Fruit fly (Drosophila melanogaster) whole organism, pupa: ENCODE measurements around the gene cyr.

Experiments used
- CG14655 ChIP-seq: fragments of 200-800 bp; sonication (Bioruptor generic); optimal IDR thresholded peaks from 3 replicates; lab custom pipeline; 2017; ENCODE audit warnings: mild to moderate bottlenecking, missing biosample characterization, missing genetic modification reagents, missing genetic modification characterization
- CG15710 ChIP-seq: fragments of 200-800 bp; sonication (Bioruptor generic); optimal IDR thresholded peaks from 2 replicates; lab custom pipeline; 2018; ENCODE audit warnings: missing biosample characterization, mild to moderate bottlenecking, missing genetic modification characterization, moderate library complexity
- CG17806 ChIP-seq: fragments of 200-800 bp; sonication (Bioruptor generic); optimal IDR thresholded peaks from 2 replicates; lab custom pipeline; 2018; ENCODE audit warnings: missing biosample characterization, mild to moderate bottlenecking, missing genetic modification characterization, moderate library complexity
- CG34367 ChIP-seq: fragments of 200-800 bp; sonication (Bioruptor generic); optimal IDR thresholded peaks from 2 replicates; lab custom pipeline; 2018; ENCODE audit warnings: missing biosample characterization, mild to moderate bottlenecking, missing genetic modification characterization
- CG8159 ChIP-seq: fragments of 200-800 bp; sonication (Bioruptor generic); optimal IDR thresholded peaks from 3 replicates; lab custom pipeline; 2018; ENCODE audit warnings: missing biosample characterization, mild to moderate bottlenecking, missing genetic modification characterization, moderate library complexity
- CG8301 ChIP-seq: fragments of 200-800 bp; sonication (Bioruptor generic); optimal IDR thresholded peaks from 2 replicates; lab custom pipeline; 2018; ENCODE audit warnings: missing biosample characterization, mild to moderate bottlenecking, missing genetic modification characterization
- EcR ChIP-seq: fragments of 200-800 bp; sonication (Bioruptor generic); optimal IDR thresholded peaks from 3 replicates; lab custom pipeline; 2019; ENCODE audit warnings: missing biosample characterization, missing genetic modification characterization, mild to moderate bottlenecking, moderate library complexity, missing genetic modification reagents
- fd96Ca ChIP-seq: fragments of 200-800 bp; sonication (Bioruptor generic); IDR thresholded peaks from 3 replicates; pipeline ENCODE4 v1.3.6; 2022; ENCODE audit warnings: missing biosample characterization, missing genetic modification characterization
- gl ChIP-seq: fragments of 200-800 bp; sonication (Bioruptor generic); optimal IDR thresholded peaks from 2 replicates; lab custom pipeline; 2018; ENCODE audit warnings: missing biosample characterization, mild to moderate bottlenecking, missing genetic modification characterization

DNA sequence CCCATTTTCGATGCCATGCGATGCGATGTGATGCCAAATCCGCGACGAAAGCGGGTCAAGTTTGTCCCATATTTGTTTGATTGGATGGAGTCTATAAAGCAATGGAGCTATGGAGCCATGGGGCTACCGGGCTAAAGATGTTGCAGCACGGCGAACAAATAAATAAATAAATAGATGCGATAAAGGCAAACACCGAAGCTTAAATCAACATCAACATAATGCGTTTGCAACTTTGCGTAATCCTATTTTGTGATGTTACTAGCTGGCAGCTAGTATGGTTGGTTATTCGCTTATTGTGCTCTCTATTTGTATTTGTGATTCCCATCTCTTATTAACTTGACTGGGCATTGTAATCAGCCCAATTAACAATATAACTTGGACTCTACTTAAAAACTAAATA lies 7.4 kb downstream of the cyr start:
- TF ChIP-seq CG15710 (tag; lab: Kevin White, UChicago) (no peak), EcR (GFP tag; lab: Kevin White, UChicago) (no peak), fd96Ca (GFP tag; lab: Robert Waterston, UW) (no peak), CG8301 (tag; lab: Kevin White, UChicago) (no peak), CG8159 (no peak), CG34367 (no peak), CG14655 (no peak), gl (tag; lab: Kevin White, UChicago) (no peak), CG17806 (tag; lab: Kevin White, UChicago) (no peak)
